Fruit fly (Drosophila melanogaster) Kc167 (cell line): ENCODE results near the gene CG46465.

Source experiments
- Sin3A ChIP-seq: fragments of >200 bp; optimal IDR thresholded peaks from 2 replicates; lab custom pipeline; 2018; ENCODE audit warnings: missing external identifiers
- insv ChIP-seq: fragments of >200 bp; optimal IDR thresholded peaks from 3 replicates; lab custom pipeline; 2018; ENCODE audit warnings: missing external identifiers

- TF ChIP-seq insv (no peak), Sin3A (no peak)
Measured at dm6 chr2L:18976749-18977148, 15.5 kb upstream of the CG46465 start.
